Fruit fly (Drosophila melanogaster) whole organism, embryonic: Measurements from ENCODE around the gene Tom.
A peak's percentile ranks its signal among the peaks of the same experiment; 100 is the strongest.

Experiments used
- CG10431 ChIP-seq: fragments of 200-800 bp; sonication (Bioruptor generic); optimal IDR thresholded peaks from 3 replicates; lab custom pipeline; 2018; ENCODE audit warnings: missing biosample characterization, mild to moderate bottlenecking, missing genetic modification characterization
- CG10565 ChIP-seq: fragments of 200-800 bp; sonication (Bioruptor generic); optimal IDR thresholded peaks from 3 replicates; lab custom pipeline; 2016; ENCODE audit warnings: missing biosample characterization, mild to moderate bottlenecking, missing genetic modification characterization
- CG10654 ChIP-seq: fragments of 200-800 bp; sonication (Bioruptor generic); optimal IDR thresholded peaks from 2 replicates; lab custom pipeline; 2016; ENCODE audit warnings: missing biosample characterization, missing genetic modification characterization
- CG12071 ChIP-seq: fragments of 200-800 bp; sonication (Bioruptor generic); optimal IDR thresholded peaks from 3 replicates; lab custom pipeline; 2018; ENCODE audit warnings: missing biosample characterization, mild to moderate bottlenecking, missing genetic modification characterization
- CG13287 ChIP-seq: fragments of 200-800 bp; sonication (Bioruptor generic); IDR thresholded peaks from 2 replicates; pipeline ENCODE4 v1.3.6; 2022; ENCODE audit warnings: missing biosample characterization, missing genetic modification characterization; ENCODE audit not compliant: partially characterized antibody
- CG1529 ChIP-seq: fragments of 200-800 bp; sonication (Bioruptor generic); optimal IDR thresholded peaks from 3 replicates; lab custom pipeline; 2018; ENCODE audit warnings: missing biosample characterization, missing genetic modification characterization
- CG16779 ChIP-seq: fragments of 200-800 bp; sonication (Bioruptor generic); IDR thresholded peaks from 2 replicates; pipeline ENCODE4 v1.3.6; 2022; ENCODE audit warnings: missing biosample characterization, missing genetic modification characterization
- CG2129 ChIP-seq: fragments of 200-800 bp; sonication (Bioruptor generic); IDR thresholded peaks from 2 replicates; pipeline ENCODE4 v1.3.6; 2022; ENCODE audit warnings: missing biosample characterization, missing genetic modification characterization; ENCODE audit not compliant: partially characterized antibody
- CG30403 ChIP-seq: fragments of 200-800 bp; sonication (Bioruptor generic); optimal IDR thresholded peaks from 3 replicates; lab custom pipeline; 2016; ENCODE audit warnings: missing biosample characterization, missing genetic modification characterization
- CG33557 ChIP-seq: fragments of 200-800 bp; sonication (Bioruptor generic); optimal IDR thresholded peaks from 2 replicates; lab custom pipeline; 2019; ENCODE audit warnings: missing biosample characterization, mild to moderate bottlenecking, missing genetic modification characterization, moderate library complexity
- CG34376 ChIP-seq: fragments of 200-800 bp; sonication (Bioruptor generic); optimal IDR thresholded peaks from 2 replicates; lab custom pipeline; 2018; ENCODE audit warnings: missing biosample characterization, mild to moderate bottlenecking, missing genetic modification characterization
- CG4282 ChIP-seq: fragments of 200-800 bp; sonication (Bioruptor generic); optimal IDR thresholded peaks from 2 replicates; lab custom pipeline; 2016; ENCODE audit warnings: missing biosample characterization, missing genetic modification characterization
- CG4617 ChIP-seq: fragments of 200-800 bp; sonication (Bioruptor generic); optimal IDR thresholded peaks from 3 replicates; lab custom pipeline; 2016; ENCODE audit warnings: missing biosample characterization, missing genetic modification characterization, borderline replicate concordance
- CG6254 ChIP-seq: fragments of 200-800 bp; sonication (Bioruptor generic); optimal IDR thresholded peaks from 3 replicates; lab custom pipeline; 2017; ENCODE audit warnings: mild to moderate bottlenecking, missing biosample characterization, missing genetic modification reagents, missing genetic modification characterization
- Dad ChIP-seq: fragments of 200-800 bp; sonication (Bioruptor generic); optimal IDR thresholded peaks from 3 replicates; lab custom pipeline; 2016; ENCODE audit warnings: missing biosample characterization, missing genetic modification characterization
- Eip74EF ChIP-seq, 2 experiments: fragments of 200-800 bp in 1 of 2; fragments of >200 bp in 1 of 2; sonication (Bioruptor generic) in 1 of 2; optimal IDR thresholded peaks; 2 replicates each; lab custom pipeline; 2017 to 2019; ENCODE audit warnings: missing biosample characterization in 2 of 2, missing genetic modification characterization in 2 of 2, mild to moderate bottlenecking in 1 of 2, moderate library complexity in 1 of 2
- HLH4C ChIP-seq: fragments of 200-800 bp; sonication (Bioruptor generic); IDR thresholded peaks from 3 replicates; pipeline ENCODE4 v1.3.6; 2022; ENCODE audit warnings: missing biosample characterization, missing genetic modification characterization; ENCODE audit not compliant: partially characterized antibody
- Spps ChIP-seq: fragments of 200-800 bp; sonication (Bioruptor generic); optimal IDR thresholded peaks from 2 replicates; lab custom pipeline; 2018; ENCODE audit warnings: missing biosample characterization, mild to moderate bottlenecking, missing genetic modification characterization
- TFAM ChIP-seq: fragments of 200-800 bp; sonication (Bioruptor generic); optimal IDR thresholded peaks from 2 replicates; lab custom pipeline; 2017; ENCODE audit warnings: missing biosample characterization, missing genetic modification characterization, inconsistent platforms
- Xbp1 ChIP-seq: fragments of 200-800 bp; sonication (Bioruptor generic); optimal IDR thresholded peaks from 3 replicates; lab custom pipeline; 2016; ENCODE audit warnings: missing biosample characterization, mild to moderate bottlenecking, missing genetic modification characterization
- abd-A ChIP-seq: fragments of 200-800 bp; sonication (Bioruptor generic); optimal IDR thresholded peaks from 3 replicates; lab custom pipeline; 2019; ENCODE audit warnings: missing biosample characterization, mild to moderate bottlenecking, missing genetic modification characterization, moderate library complexity
- ase ChIP-seq: fragments of 200-800 bp; sonication (Bioruptor generic); IDR thresholded peaks from 3 replicates; pipeline ENCODE4 v1.3.6; 2022; ENCODE audit warnings: missing biosample characterization, missing genetic modification characterization
- ash1 ChIP-seq: fragments of 200-800 bp; sonication (Bioruptor generic); optimal IDR thresholded peaks from 2 replicates; lab custom pipeline; 2018; ENCODE audit warnings: missing biosample characterization, mild to moderate bottlenecking, missing genetic modification characterization
- br ChIP-seq: fragments of >200 bp; optimal IDR thresholded peaks from 2 replicates; lab custom pipeline; 2017
- dpn ChIP-seq, 2 experiments: fragments of 200-800 bp; sonication (Bioruptor generic); optimal IDR thresholded peaks; 3 replicates each; lab custom pipeline; 2016; ENCODE audit warnings: missing biosample characterization in 2 of 2, missing genetic modification characterization in 2 of 2
- esg ChIP-seq: fragments of 200-800 bp; sonication (Bioruptor generic); conservative IDR thresholded peaks from 2 replicates; pipeline ENCODE4 v1.3.6; 2022; ENCODE audit warnings: missing biosample characterization, missing genetic modification characterization
- ewg ChIP-seq: fragments of 200-800 bp; sonication (Bioruptor generic); optimal IDR thresholded peaks from 3 replicates; lab custom pipeline; 2017; ENCODE audit warnings: mild to moderate bottlenecking, missing biosample characterization, missing genetic modification reagents, missing genetic modification characterization
- fd3F ChIP-seq: fragments of 200-800 bp; sonication (Bioruptor generic); optimal IDR thresholded peaks from 2 replicates; lab custom pipeline; 2018; ENCODE audit warnings: missing biosample characterization, mild to moderate bottlenecking, missing genetic modification characterization, moderate library complexity
- jing ChIP-seq: fragments of 200-800 bp; sonication (Bioruptor generic); optimal IDR thresholded peaks from 2 replicates; lab custom pipeline; 2018; ENCODE audit warnings: missing biosample characterization, mild to moderate bottlenecking, missing genetic modification characterization
- lbe ChIP-seq: fragments of 200-800 bp; sonication (Bioruptor generic); optimal IDR thresholded peaks from 2 replicates; lab custom pipeline; 2016; ENCODE audit warnings: missing biosample characterization, mild to moderate bottlenecking, missing genetic modification characterization
- nerfin-1 ChIP-seq: fragments of 200-800 bp; sonication (Bioruptor generic); optimal IDR thresholded peaks from 3 replicates; lab custom pipeline; 2019; ENCODE audit warnings: missing biosample characterization, mild to moderate bottlenecking, missing genetic modification characterization, moderate library complexity
- pan ChIP-seq, 4 experiments: fragments of >200 bp in 3 of 4; fragments of 200-800 bp in 1 of 4; sonication (Bioruptor generic) in 1 of 4; optimal IDR thresholded peaks in 3 of 4; IDR thresholded peaks in 1 of 4; 2 replicates each; pipeline versions ENCODE4 v1.3.6 to Lab custom; 2017 to 2022; ENCODE audit warnings: missing biosample characterization in 2 of 4, missing genetic modification characterization in 2 of 4, mixed read lengths in 1 of 4
- pfk ChIP-seq: fragments of 200-800 bp; sonication (Bioruptor generic); optimal IDR thresholded peaks from 2 replicates; lab custom pipeline; 2018; ENCODE audit warnings: missing biosample characterization, mild to moderate bottlenecking, missing genetic modification characterization, moderate library complexity
- pzg ChIP-seq: fragments of 200-800 bp; sonication (Bioruptor generic); optimal IDR thresholded peaks from 3 replicates; lab custom pipeline; 2018; ENCODE audit warnings: missing biosample characterization, mild to moderate bottlenecking, missing genetic modification characterization, moderate library complexity
- row ChIP-seq: fragments of 200-800 bp; sonication (Bioruptor generic); IDR thresholded peaks from 3 replicates; pipeline ENCODE4 v1.3.6; 2022; ENCODE audit warnings: missing biosample characterization, missing genetic modification characterization
- schlank ChIP-seq: fragments of 200-800 bp; sonication (Bioruptor generic); optimal IDR thresholded peaks from 2 replicates; lab custom pipeline; 2018; ENCODE audit warnings: missing biosample characterization, mild to moderate bottlenecking, missing genetic modification characterization
- sens ChIP-seq: fragments of 200-800 bp; sonication (Bioruptor generic); peaks from one replicate; lab custom pipeline; 2016; ENCODE audit warnings: missing biosample characterization, missing genetic modification characterization
- shn ChIP-seq: fragments of 200-800 bp; sonication (Bioruptor generic); optimal IDR thresholded peaks from 3 replicates; lab custom pipeline; 2016; ENCODE audit warnings: missing biosample characterization, missing genetic modification characterization
- so ChIP-seq: fragments of 200-800 bp; sonication (Bioruptor generic); IDR thresholded peaks from 3 replicates; pipeline ENCODE4 v1.3.6; 2022; ENCODE audit warnings: missing biosample characterization, missing genetic modification characterization
- unpg ChIP-seq: fragments of 200-800 bp; sonication (Bioruptor generic); optimal IDR thresholded peaks from 3 replicates; lab custom pipeline; 2018; ENCODE audit warnings: missing biosample characterization, mild to moderate bottlenecking, missing genetic modification characterization, moderate library complexity
- zfh1 ChIP-seq: fragments of 200-800 bp; sonication (Bioruptor generic); IDR thresholded peaks from 3 replicates; pipeline ENCODE4 v1.3.6; 2022; ENCODE audit warnings: missing biosample characterization, missing genetic modification characterization

The Tom gene

dm6 chr3L:15013957-15014692, 45.0 kb downstream of the Tom start, which contains the start of gene Reck (continued):
- TF ChIP-seq CG10654 (peak; percentile 76), abd-A (tag; lab: Kevin White, UChicago) (no peak), pzg (GFP tag; lab: Kevin White, UChicago) (peak; percentile 31), Eip74EF (GFP tag; optimal IDR thresholded peaks at IDR 0.05; lab: Kevin White, UChicago) (peak in 1 of 2 experiments; percentile 84), CG30403 (GFP tag; lab: Kevin White, UChicago) (peak; percentile 82), CG16779 (GFP tag; lab: Robert Waterston, UW) (0 out of 2 replicates have a peak, but pooled peaks have one; percentile 11), CG33557 (GFP tag; lab: Kevin White, UChicago) (peak; percentile 59), nerfin-1 (tag; lab: Kevin White, UChicago) (peak; percentile 78), dpn (GFP tag; optimal IDR thresholded peaks at IDR 0.05; lab: Kevin White, UChicago) (peak; percentile 33 to 82), CG6254 (GFP tag; lab: Kevin White, UChicago) (peak; percentile 90), br (lab: Kevin White, UChicago) (no peak), Xbp1 (GFP tag; lab: Kevin White, UChicago) (peak; percentile 87), lbe (GFP tag; lab: Kevin White, UChicago) (peak; percentile 65), Spps (tag; lab: Kevin White, UChicago) (peak; percentile 88), CG4617 (GFP tag; lab: Kevin White, UChicago) (peak; percentile 1), CG1529 (GFP tag; lab: Kevin White, UChicago) (peak; percentile 77), ase (GFP tag; lab: Robert Waterston, UW) (peak; percentile 77; the same call in 2 of the 3 replicates), esg (peak; percentile 76), row (GFP tag; lab: Robert Waterston, UW) (peak; percentile 79), CG2129 (GFP tag; lab: Robert Waterston, UW) (no peak), sens (GFP tag; lab: Kevin White, UChicago) (peak; percentile 93), CG13287 (GFP tag; lab: Robert Waterston, UW) (no peak), so (no peak; the same call in none of the 3 replicates), schlank (tag; lab: Kevin White, UChicago) (peak; percentile 18), pan (optimal IDR thresholded peaks at IDR 0.05; lab: Kevin White, UChicago) (no peak), pan (GFP tag; optimal IDR thresholded peaks at IDR 0.05 in 1 of 2, IDR thresholded peaks at IDR 0.05 in 1 of 2) (peak in 1 of 2 experiments; percentile 89), CG4282 (GFP tag; lab: Kevin White, UChicago) (no peak), CG12071 (peak; percentile 72), HLH4C (GFP tag; lab: Robert Waterston, UW) (no peak), jing (GFP tag; lab: Kevin White, UChicago) (peak; percentile 28), ewg (peak; percentile 71), CG10431 (GFP tag; lab: Kevin White, UChicago) (peak; percentile 19), shn (GFP tag; lab: Kevin White, UChicago) (no peak), ash1 (no peak), zfh1 (GFP tag; lab: Robert Waterston, UW) (peak; percentile 83; the same call in 2 of the 3 replicates), TFAM (GFP tag; lab: Kevin White, UChicago) (peak; percentile 4), CG10565 (no peak), fd3F (GFP tag; lab: Kevin White, UChicago) (peak; percentile 75), Dad (GFP tag; lab: Kevin White, UChicago) (peak; percentile 20), pfk (GFP tag; lab: Kevin White, UChicago) (no peak), unpg (peak; percentile 91), CG34376 (GFP tag; lab: Kevin White, UChicago) (peak; percentile 32)
